Worm (Caenorhabditis elegans): ENCODE results near the gene nspg-14.
A peak's percentile ranks its signal among the peaks of the same experiment; 100 is the strongest.

ce11 chrX:5213565-5213964, 39.3 kb upstream of the nspg-14 start:
- TF ChIP-seq hlh-30 (tag; optimal IDR thresholded peaks at IDR 0.05; ENCODE audit: insufficient read depth) (peak; percentile 70), snpc-1.2 (GFP tag; IDR thresholded peaks at IDR 0.05) (no peak), jun-1 (tag; optimal IDR thresholded peaks at IDR 0.05) (no peak), nhr-102 (tag; optimal IDR thresholded peaks at IDR 0.05) (peak; percentile 46), nhr-77 (tag; optimal IDR thresholded peaks at IDR 0.05) (peak; percentile 88), aly-2 (tag; optimal IDR thresholded peaks at IDR 0.05) (no peak), Y48G9A.11 (GFP tag; IDR thresholded peaks at IDR 0.05) (no peak), set-16 (GFP tag; IDR thresholded peaks at IDR 0.05) (no peak)
